Fruit fly (Drosophila melanogaster): ENCODE data around the gene CG32640.
"Not testable (repeated sequence)": the region's sequence is repeated elsewhere in the genome, so short reads cannot be mapped to it uniquely, and the experiment has no call there.

Gene CG32640

dm6 chrX:13177720-13178119 is at the start of gene CG32640:
Gene CG32640, plus strand, starts transcription at chrX:13178005.
- TF ChIP-seq unc-4 (GFP tag; IDR thresholded peaks at IDR 0.05; ENCODE audit: partially characterized antibody), result peak; percentile 51; the same call in 1 of the 2 replicates
- TF ChIP-seq Doc3 (GFP tag; IDR thresholded peaks at IDR 0.05; ENCODE audit: partially characterized antibody), result peak; percentile 40; the same call in 2 of the 3 replicates
- TF ChIP-seq Aef1 (GFP tag; IDR thresholded peaks at IDR 0.05), result peak; percentile 51; the same call in 1 of the 3 replicates
- TF ChIP-seq HLH3B (GFP tag; IDR thresholded peaks at IDR 0.05), result 0 out of 2 replicates have a peak, but pooled peaks have one; percentile 29
- TF ChIP-seq ranshi (GFP tag; IDR thresholded peaks at IDR 0.05), result peak; percentile 22; the same call in 1 of the 2 replicates
- 0 out of 2 replicates have a peak, but pooled peaks have one; percentile 25 for TF ChIP-seq CG14441 (GFP tag; IDR thresholded peaks at IDR 0.05)
- peak; percentile 45; the same call in 1 of the 2 replicates for TF ChIP-seq MBD-R2 (GFP tag; IDR thresholded peaks at IDR 0.05)
- TF ChIP-seq HLH4C (GFP tag; IDR thresholded peaks at IDR 0.05; ENCODE audit: partially characterized antibody), result peak; percentile 45; the same call in 1 of the 3 replicates
- TF ChIP-seq inv (GFP tag; IDR thresholded peaks at IDR 0.05; ENCODE audit: partially characterized antibody), result peak; percentile 48; the same call in 1 of the 2 replicates
- TF ChIP-seq Opbp (GFP tag; IDR thresholded peaks at IDR 0.05; ENCODE audit: partially characterized antibody), result peak; percentile 53; the same call in 1 of the 3 replicates
- TF ChIP-seq CG1024 (GFP tag; IDR thresholded peaks at IDR 0.05), result peak; percentile 55; the same call in 1 of the 2 replicates
- peak; percentile 63 for TF ChIP-seq CG16813 (GFP tag; IDR thresholded peaks at IDR 0.05; ENCODE audit: partially characterized antibody)
- TF ChIP-seq amos (GFP tag; IDR thresholded peaks at IDR 0.05; ENCODE audit: partially characterized antibody), result peak; percentile 57; the same call in 1 of the 2 replicates
- peak; percentile 56; the same call in 3 of the 4 replicates for TF ChIP-seq Dll (GFP tag; IDR thresholded peaks at IDR 0.05; ENCODE audit: partially characterized antibody)
- TF ChIP-seq onecut (GFP tag; IDR thresholded peaks at IDR 0.05), result peak; percentile 39
- peak; percentile 49; the same call in 1 of the 2 replicates for TF ChIP-seq sisA (GFP tag; IDR thresholded peaks at IDR 0.05)
- peak; percentile 40 for TF ChIP-seq Scr (GFP tag; IDR thresholded peaks at IDR 0.05; ENCODE audit: partially characterized antibody)
- peak; percentile 44; the same call in 1 of the 2 replicates for TF ChIP-seq hbn (GFP tag; IDR thresholded peaks at IDR 0.05; ENCODE audit: partially characterized antibody)
- TF ChIP-seq Dref (GFP tag; IDR thresholded peaks at IDR 0.05), result peak; percentile 48
- TF ChIP-seq bbx (GFP tag; IDR thresholded peaks at IDR 0.05; ENCODE audit: partially characterized antibody), result peak; percentile 61
- TF ChIP-seq CG6791 (GFP tag; IDR thresholded peaks at IDR 0.05; ENCODE audit: partially characterized antibody), result peak; percentile 61; the same call in 2 of the 3 replicates
- TF ChIP-seq hkb, prd (optimal IDR thresholded peaks at IDR 0.05): not testable (repeated sequence)
- TF ChIP-seq hkb (GFP tag; IDR thresholded peaks at IDR 0.05), result peak; percentile 22; the same call in 1 of the 2 replicates
- TF ChIP-seq BEAF-32 (GFP tag; optimal IDR thresholded peaks at IDR 0.05), result peak; percentile 27
- TF ChIP-seq Ada2b (GFP tag; IDR thresholded peaks at IDR 0.05), result 0 out of 2 replicates have a peak, but pooled peaks have one; percentile 11
- 0 out of 3 replicates have a peak, but pooled peaks have one; percentile 10 for TF ChIP-seq prd (GFP tag; IDR thresholded peaks at IDR 0.05)
- TF ChIP-seq CG42726 (GFP tag; IDR thresholded peaks at IDR 0.05; ENCODE audit: partially characterized antibody), result 0 out of 2 replicates have a peak, but pooled peaks have one; percentile 10
- TF ChIP-seq row (GFP tag; IDR thresholded peaks at IDR 0.05), result peak; percentile 76
- TF ChIP-seq E2f1 (GFP tag; IDR thresholded peaks at IDR 0.05), result peak; percentile 13; the same call in 1 of the 2 replicates
- TF ChIP-seq sna (GFP tag; IDR thresholded peaks at IDR 0.05; ENCODE audit: partially characterized antibody), result 0 out of 2 replicates have a peak, but pooled peaks have one; percentile 33
- TF ChIP-seq CG14014 (GFP tag; IDR thresholded peaks at IDR 0.05), result 0 out of 2 replicates have a peak, but pooled peaks have one; percentile 22
- peak; percentile 30; the same call in 1 of the 2 replicates for TF ChIP-seq ssp (GFP tag; IDR thresholded peaks at IDR 0.05)
- 0 out of 4 replicates have a peak, but pooled peaks have one; percentile 22 for TF ChIP-seq chinmo (GFP tag; IDR thresholded peaks at IDR 0.05; ENCODE audit: partially characterized antibody)
- 0 out of 2 replicates have a peak, but pooled peaks have one; percentile 25 for TF ChIP-seq wor (GFP tag; IDR thresholded peaks at IDR 0.05)
- TF ChIP-seq Rx (GFP tag; IDR thresholded peaks at IDR 0.05), result peak; percentile 17; the same call in 1 of the 2 replicates
- peak; percentile 54 for TF ChIP-seq CG13287 (GFP tag; IDR thresholded peaks at IDR 0.05; ENCODE audit: partially characterized antibody)
- TF ChIP-seq esg (GFP tag; conservative IDR thresholded peaks at IDR 0.05), result 0 out of 2 replicates have a peak, but pooled peaks have one; percentile 32
- peak; percentile 53 for TF ChIP-seq Rfx (GFP tag; IDR thresholded peaks at IDR 0.05)

Measured in whole organism, embryonic.